Fruit fly (Drosophila melanogaster) whole organism, embryonic: ENCODE measurements around the gene CG8149.

Source experiments
- CG12071 ChIP-seq: fragments of 200-800 bp; sonication (Bioruptor generic); optimal IDR thresholded peaks from 3 replicates; lab custom pipeline; 2018; ENCODE audit warnings: missing biosample characterization, mild to moderate bottlenecking, missing genetic modification characterization
- CG12236 ChIP-seq: fragments of 200-800 bp; sonication (Bioruptor generic); optimal IDR thresholded peaks from 2 replicates; lab custom pipeline; 2016; ENCODE audit warnings: missing biosample characterization, missing genetic modification characterization
- CG12659 ChIP-seq: fragments of 200-800 bp; sonication (Bioruptor generic); optimal IDR thresholded peaks from 3 replicates; lab custom pipeline; 2017; ENCODE audit warnings: mild to moderate bottlenecking, missing biosample characterization, missing genetic modification reagents, missing genetic modification characterization
- CG13424 ChIP-seq: fragments of 200-800 bp; sonication (Bioruptor generic); optimal IDR thresholded peaks from 2 replicates; lab custom pipeline; 2019; ENCODE audit warnings: missing biosample characterization, mild to moderate bottlenecking, missing genetic modification characterization, moderate library complexity
- CG1529 ChIP-seq: fragments of 200-800 bp; sonication (Bioruptor generic); optimal IDR thresholded peaks from 3 replicates; lab custom pipeline; 2018; ENCODE audit warnings: missing biosample characterization, missing genetic modification characterization
- CG15696 ChIP-seq: fragments of 200-800 bp; sonication (Bioruptor generic); optimal IDR thresholded peaks from 2 replicates; lab custom pipeline; 2019; ENCODE audit warnings: missing biosample characterization, mild to moderate bottlenecking, missing genetic modification characterization, moderate library complexity
- CG17612 ChIP-seq: fragments of 200-800 bp; sonication (Bioruptor generic); IDR thresholded peaks from 2 replicates; pipeline ENCODE4 v1.3.6; 2022; ENCODE audit warnings: missing biosample characterization, missing genetic modification characterization
- CG18599 ChIP-seq: fragments of 200-800 bp; sonication (Bioruptor generic); optimal IDR thresholded peaks from 3 replicates; lab custom pipeline; 2017; ENCODE audit warnings: missing biosample characterization, missing genetic modification characterization, mild to moderate bottlenecking, moderate library complexity, missing genetic modification reagents
- CG31441 ChIP-seq: fragments of 200-800 bp; sonication (Bioruptor generic); IDR thresholded peaks from 2 replicates; pipeline ENCODE4 v1.3.6; 2022; ENCODE audit warnings: missing biosample characterization, missing genetic modification characterization
- CG4404 ChIP-seq: fragments of 200-800 bp; sonication (Bioruptor generic); IDR thresholded peaks from 2 replicates; pipeline ENCODE4 v1.3.6; 2022; ENCODE audit warnings: missing biosample characterization, missing genetic modification characterization
- CG6813 ChIP-seq: fragments of 200-800 bp; sonication (Bioruptor generic); optimal IDR thresholded peaks from 2 replicates; lab custom pipeline; 2017; ENCODE audit warnings: missing biosample characterization, missing genetic modification characterization, mild to moderate bottlenecking, moderate library complexity, missing genetic modification reagents
- CG6854 ChIP-seq: fragments of 200-800 bp; sonication (Bioruptor generic); optimal IDR thresholded peaks from 3 replicates; lab custom pipeline; 2017; ENCODE audit warnings: missing biosample characterization, mild to moderate bottlenecking, missing genetic modification characterization
- CG7839 ChIP-seq: fragments of 200-800 bp; sonication (Bioruptor generic); optimal IDR thresholded peaks from 3 replicates; lab custom pipeline; 2018; ENCODE audit warnings: missing biosample characterization, mild to moderate bottlenecking, missing genetic modification characterization, moderate library complexity
- CG8290 ChIP-seq, 3 experiments: fragments of 200-800 bp; sonication (Bioruptor generic); optimal IDR thresholded peaks; 2 replicates each; lab custom pipeline; 2016 to 2019; ENCODE audit warnings: missing biosample characterization in 3 of 3, missing genetic modification characterization in 3 of 3, mild to moderate bottlenecking in 2 of 3, moderate library complexity in 1 of 3
- CG9932 ChIP-seq: fragments of 200-800 bp; sonication (Bioruptor generic); IDR thresholded peaks from 2 replicates; pipeline ENCODE4 v1.3.6; 2022; ENCODE audit warnings: missing biosample characterization, missing genetic modification characterization
- Deaf1 ChIP-seq: fragments of 200-800 bp; optimal IDR thresholded peaks from 3 replicates; lab custom pipeline; 2019; ENCODE audit warnings: missing biosample characterization, mild to moderate bottlenecking, missing genetic modification characterization, moderate library complexity
- NK7.1 ChIP-seq: fragments of 200-800 bp; sonication (Bioruptor generic); optimal IDR thresholded peaks from 3 replicates; lab custom pipeline; 2016; ENCODE audit warnings: missing biosample characterization, missing genetic modification characterization
- Sox100B ChIP-seq: fragments of 200-800 bp; sonication (Bioruptor generic); optimal IDR thresholded peaks from 3 replicates; lab custom pipeline; 2018; ENCODE audit warnings: missing biosample characterization, mild to moderate bottlenecking, missing genetic modification characterization
- abd-A ChIP-seq: fragments of 200-800 bp; sonication (Bioruptor generic); optimal IDR thresholded peaks from 3 replicates; lab custom pipeline; 2019; ENCODE audit warnings: missing biosample characterization, mild to moderate bottlenecking, missing genetic modification characterization, moderate library complexity
- amos ChIP-seq: fragments of 200-800 bp; sonication (Bioruptor generic); IDR thresholded peaks from 2 replicates; pipeline ENCODE4 v1.3.6; 2022; ENCODE audit warnings: missing biosample characterization, missing genetic modification characterization; ENCODE audit not compliant: partially characterized antibody
- cg ChIP-seq: fragments of 200-800 bp; sonication (Bioruptor generic); optimal IDR thresholded peaks from 3 replicates; lab custom pipeline; 2019; ENCODE audit warnings: missing biosample characterization, mild to moderate bottlenecking, missing genetic modification characterization, moderate library complexity
- ci ChIP-seq: fragments of 200-800 bp; sonication (Bioruptor generic); IDR thresholded peaks from 3 replicates; pipeline ENCODE4 v1.3.6; 2022; ENCODE audit warnings: missing biosample characterization, missing genetic modification characterization
- crc ChIP-seq: fragments of 200-800 bp; sonication (Bioruptor generic); optimal IDR thresholded peaks from 2 replicates; lab custom pipeline; 2016; ENCODE audit warnings: missing biosample characterization, missing genetic modification characterization
- crol ChIP-seq: fragments of 200-800 bp; sonication (Bioruptor generic); IDR thresholded peaks from 2 replicates; pipeline ENCODE4 v1.3.6; 2022; ENCODE audit warnings: missing biosample characterization, missing genetic modification characterization
- dpn ChIP-seq, 2 experiments: fragments of 200-800 bp; sonication (Bioruptor generic); optimal IDR thresholded peaks; 3 replicates each; lab custom pipeline; 2016; ENCODE audit warnings: missing biosample characterization in 2 of 2, missing genetic modification characterization in 2 of 2
- exex ChIP-seq: fragments of 200-800 bp; sonication (Bioruptor generic); optimal IDR thresholded peaks from 4 replicates; lab custom pipeline; 2018; ENCODE audit warnings: missing biosample characterization, mild to moderate bottlenecking, missing genetic modification characterization, moderate library complexity
- gsb-n ChIP-seq: fragments of 200-800 bp; sonication (Bioruptor generic); optimal IDR thresholded peaks from 3 replicates; lab custom pipeline; 2018; ENCODE audit warnings: missing biosample characterization, mild to moderate bottlenecking, missing genetic modification characterization
- ind ChIP-seq: fragments of 200-800 bp; sonication (Bioruptor generic); optimal IDR thresholded peaks from 3 replicates; lab custom pipeline; 2016; ENCODE audit warnings: missing biosample characterization, missing genetic modification characterization
- inv ChIP-seq: fragments of 200-800 bp; sonication (Bioruptor generic); IDR thresholded peaks from 2 replicates; pipeline ENCODE4 v1.3.6; 2022; ENCODE audit warnings: missing biosample characterization, missing genetic modification characterization; ENCODE audit not compliant: partially characterized antibody
- lab ChIP-seq: fragments of 200-800 bp; sonication (Bioruptor generic); optimal IDR thresholded peaks from 3 replicates; lab custom pipeline; 2017; ENCODE audit warnings: missing biosample characterization, missing genetic modification characterization, mild to moderate bottlenecking, moderate library complexity, missing genetic modification reagents
- lbe ChIP-seq: fragments of 200-800 bp; sonication (Bioruptor generic); optimal IDR thresholded peaks from 2 replicates; lab custom pipeline; 2016; ENCODE audit warnings: missing biosample characterization, mild to moderate bottlenecking, missing genetic modification characterization
- mam ChIP-seq: fragments of 200-800 bp; sonication (Bioruptor generic); optimal IDR thresholded peaks from 3 replicates; lab custom pipeline; 2016; ENCODE audit warnings: missing biosample characterization, missing genetic modification characterization
- mirr ChIP-seq: fragments of 200-800 bp; sonication (Bioruptor generic); optimal IDR thresholded peaks from 3 replicates; lab custom pipeline; 2018; ENCODE audit warnings: missing biosample characterization, mild to moderate bottlenecking, missing genetic modification characterization
- nmo ChIP-seq: fragments of 200-800 bp; sonication (Bioruptor generic); optimal IDR thresholded peaks from 2 replicates; lab custom pipeline; 2018; ENCODE audit warnings: missing biosample characterization, mild to moderate bottlenecking, missing genetic modification characterization, moderate library complexity
- pb ChIP-seq: fragments of 200-800 bp; sonication (Bioruptor generic); optimal IDR thresholded peaks from 3 replicates; lab custom pipeline; 2016; ENCODE audit warnings: missing biosample characterization, missing genetic modification characterization
- pho ChIP-seq: fragments of 200-800 bp; sonication (Bioruptor generic); optimal IDR thresholded peaks from 2 replicates; lab custom pipeline; 2016; ENCODE audit warnings: missing biosample characterization, missing genetic modification characterization
- ranshi ChIP-seq: fragments of 200-800 bp; sonication (Bioruptor generic); IDR thresholded peaks from 2 replicates; pipeline ENCODE4 v1.3.6; 2022; ENCODE audit warnings: missing biosample characterization, missing genetic modification characterization
- row ChIP-seq: fragments of 200-800 bp; sonication (Bioruptor generic); IDR thresholded peaks from 3 replicates; pipeline ENCODE4 v1.3.6; 2022; ENCODE audit warnings: missing biosample characterization, missing genetic modification characterization
- scrt ChIP-seq: fragments of 200-800 bp; sonication (Bioruptor generic); optimal IDR thresholded peaks from 2 replicates; lab custom pipeline; 2018; ENCODE audit warnings: missing biosample characterization, mild to moderate bottlenecking, missing genetic modification characterization, moderate library complexity
- sd ChIP-seq: fragments of 200-800 bp; sonication (Bioruptor generic); optimal IDR thresholded peaks from 3 replicates; lab custom pipeline; 2018; ENCODE audit warnings: missing biosample characterization, mild to moderate bottlenecking, missing genetic modification characterization, moderate library complexity
- seq ChIP-seq: fragments of 200-800 bp; sonication (Bioruptor generic); IDR thresholded peaks from 2 replicates; pipeline ENCODE4 v1.3.6; 2022; ENCODE audit warnings: missing biosample characterization, missing genetic modification characterization
- slou ChIP-seq: fragments of 200-800 bp; sonication (Bioruptor generic); optimal IDR thresholded peaks from 3 replicates; lab custom pipeline; 2016; ENCODE audit warnings: missing biosample characterization, missing genetic modification characterization
- tap ChIP-seq: fragments of 200-800 bp; optimal IDR thresholded peaks from 3 replicates; lab custom pipeline; 2019; ENCODE audit warnings: missing biosample characterization, mild to moderate bottlenecking, missing genetic modification characterization, moderate library complexity
- trem ChIP-seq: fragments of 200-800 bp; optimal IDR thresholded peaks from 3 replicates; lab custom pipeline; 2019; ENCODE audit warnings: missing biosample characterization, mild to moderate bottlenecking, missing genetic modification characterization, moderate library complexity

Gene CG8149

dm6 chr3R:9491065-9491567 is 13.3 kb upstream of the CG8149 start (continued):
- TF ChIP-seq inv (GFP tag; lab: Robert Waterston, UW) (no peak), CG6854 (GFP tag; lab: Kevin White, UChicago) (peak; percentile 32), CG8290 (GFP tag; optimal IDR thresholded peaks at IDR 0.05; lab: Kevin White, UChicago) (no peak), CG8290 (tag; optimal IDR thresholded peaks at IDR 0.05; lab: Kevin White, UChicago) (peak in 1 of 2 experiments; percentile 18), scrt (peak; percentile 43), amos (GFP tag; lab: Robert Waterston, UW) (peak; percentile 18; the same call in 1 of the 2 replicates), exex (tag; lab: Kevin White, UChicago) (peak; percentile 26)
- TF ChIP-seq, all 482 proteins: peak for 26

dm6 chr3R:9492100-9492499 is 12.4 kb upstream of the CG8149 start:
- TF ChIP-seq lab (GFP tag; lab: Kevin White, UChicago): peak; percentile 11
- TF ChIP-seq abd-A (tag; lab: Kevin White, UChicago): peak; percentile 95
- TF ChIP-seq pho: no peak
- TF ChIP-seq CG12071: no peak
- peak; percentile 52 for TF ChIP-seq Deaf1 (tag; lab: Kevin White, UChicago)
- no peak for TF ChIP-seq slou (GFP tag; lab: Kevin White, UChicago)
- peak; percentile 43 for TF ChIP-seq cg (GFP tag; lab: Kevin White, UChicago)
- TF ChIP-seq crol (GFP tag; lab: Robert Waterston, UW): peak; percentile 65
- TF ChIP-seq CG1529 (GFP tag; lab: Kevin White, UChicago): no peak
- TF ChIP-seq CG17612 (GFP tag; lab: Robert Waterston, UW): no peak
- TF ChIP-seq CG9932 (GFP tag; lab: Robert Waterston, UW): 0 out of 2 replicates have a peak, but pooled peaks have one; percentile 25
- no peak for TF ChIP-seq mam
- TF ChIP-seq NK7.1: no peak
- TF ChIP-seq row (GFP tag; lab: Robert Waterston, UW): 0 out of 3 replicates have a peak, but pooled peaks have one; percentile 33
- TF ChIP-seq tap (tag; lab: Kevin White, UChicago): no peak
- TF ChIP-seq CG18599: peak; percentile 28
- 0 out of 2 replicates have a peak, but pooled peaks have one; percentile 13 for TF ChIP-seq seq
- TF ChIP-seq sd (tag; lab: Kevin White, UChicago): peak; percentile 13
- TF ChIP-seq ranshi: 0 out of 2 replicates have a peak, but pooled peaks have one; percentile 10
- peak; percentile 45 for TF ChIP-seq mirr (GFP tag; lab: Kevin White, UChicago)

- peak; percentile 44 for TF ChIP-seq CG13424 (tag; lab: Kevin White, UChicago)
- TF ChIP-seq CG12659 (GFP tag; lab: Kevin White, UChicago): peak; percentile 19
- TF ChIP-seq seq: no peak
- peak; percentile 44; the same call in 1 of the 3 replicates for TF ChIP-seq ci (GFP tag; lab: Robert Waterston, UW)
- TF ChIP-seq CG4404 (GFP tag; lab: Robert Waterston, UW): peak; percentile 36; the same call in 1 of the 2 replicates
- peak; percentile 69 for TF ChIP-seq Sox100B
- peak; percentile 73 for TF ChIP-seq CG7839 (tag; lab: Kevin White, UChicago)
- peak; percentile 17 for TF ChIP-seq ind (GFP tag; lab: Kevin White, UChicago)
- no peak for TF ChIP-seq trem (tag; lab: Kevin White, UChicago)
- TF ChIP-seq lbe (GFP tag; lab: Kevin White, UChicago): no peak
- peak; percentile 55 for TF ChIP-seq CG15696
- TF ChIP-seq CG6813: peak; percentile 30
- no peak for TF ChIP-seq crc
- TF ChIP-seq CG12236 (GFP tag; lab: Kevin White, UChicago): no peak
- no peak for TF ChIP-seq gsb-n (tag; lab: Kevin White, UChicago)
- no peak for TF ChIP-seq pb (GFP tag; lab: Kevin White, UChicago)
- peak; percentile 69; the same call in 1 of the 2 replicates for TF ChIP-seq CG31441 (GFP tag; lab: Robert Waterston, UW)
- peak; percentile 62 for TF ChIP-seq nmo (GFP tag; lab: Kevin White, UChicago)
- peak; percentile 10 to 19 for TF ChIP-seq dpn (GFP tag; optimal IDR thresholded peaks at IDR 0.05; lab: Kevin White, UChicago)
These were observed 10.5 kb upstream of the CG8149 start, which contains the start of gene CG16779 for dm6 chr3R:9493627-9494626. Gene CG16779, minus strand, starts transcription at chr3R:9493677.
